Fruit fly (Drosophila melanogaster): ENCODE results near the gene trc.

The trc gene

DNA sequence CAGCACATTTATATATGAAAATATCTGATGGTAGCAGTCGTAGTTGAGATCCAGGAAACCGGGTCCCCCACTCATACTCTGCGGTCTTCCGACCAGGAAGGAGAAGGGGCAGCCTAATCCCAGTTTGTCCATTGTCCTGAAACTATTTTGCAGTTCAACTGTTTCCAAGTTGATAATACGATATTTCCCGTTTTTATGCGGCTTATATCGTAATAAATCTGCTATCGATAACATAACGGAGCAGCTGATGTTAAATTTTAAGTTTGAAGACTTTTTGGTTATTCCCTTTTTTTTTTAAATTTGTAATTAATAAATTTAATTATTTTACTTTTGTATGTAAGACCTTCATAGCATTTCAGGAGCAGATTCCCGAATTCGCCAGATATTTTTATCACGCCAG lies 33.0 kb downstream of the trc start, which contains the start of gene CG14102 (continued):
- TF ChIP-seq zen2 (GFP tag; IDR thresholded peaks at IDR 0.05; ENCODE audit: partially characterized antibody) (peak; percentile 41; the same call in 1 of the 3 replicates), Doc3 (GFP tag; IDR thresholded peaks at IDR 0.05; ENCODE audit: partially characterized antibody) (peak; percentile 62), CG2129 (GFP tag; IDR thresholded peaks at IDR 0.05; ENCODE audit: partially characterized antibody) (0 out of 2 replicates have a peak, but pooled peaks have one; percentile 29), cas (GFP tag; IDR thresholded peaks at IDR 0.05) (no peak), lmd (GFP tag; IDR thresholded peaks at IDR 0.05) (no peak), NFAT (GFP tag; IDR thresholded peaks at IDR 0.05) (no peak), Opbp (GFP tag; IDR thresholded peaks at IDR 0.05; ENCODE audit: partially characterized antibody) (peak; percentile 50; the same call in 1 of the 3 replicates), crp (GFP tag; optimal IDR thresholded peaks at IDR 0.05) (peak in 1 of 2 experiments; percentile 72), dati (GFP tag; IDR thresholded peaks at IDR 0.05) (no peak), mld (GFP tag; IDR thresholded peaks at IDR 0.05; ENCODE audit: partially characterized antibody) (0 out of 3 replicates have a peak, but pooled peaks have one; percentile 9), Dref (GFP tag; IDR thresholded peaks at IDR 0.05) (peak; percentile 56), Eip74EF (GFP tag; optimal IDR thresholded peaks at IDR 0.05) (no peak), D19A (tag; optimal IDR thresholded peaks at IDR 0.05) (no peak), MBD-R2 (GFP tag; IDR thresholded peaks at IDR 0.05) (peak; percentile 66), BEAF-32 (GFP tag; optimal IDR thresholded peaks at IDR 0.05) (peak; percentile 61)

DNA sequence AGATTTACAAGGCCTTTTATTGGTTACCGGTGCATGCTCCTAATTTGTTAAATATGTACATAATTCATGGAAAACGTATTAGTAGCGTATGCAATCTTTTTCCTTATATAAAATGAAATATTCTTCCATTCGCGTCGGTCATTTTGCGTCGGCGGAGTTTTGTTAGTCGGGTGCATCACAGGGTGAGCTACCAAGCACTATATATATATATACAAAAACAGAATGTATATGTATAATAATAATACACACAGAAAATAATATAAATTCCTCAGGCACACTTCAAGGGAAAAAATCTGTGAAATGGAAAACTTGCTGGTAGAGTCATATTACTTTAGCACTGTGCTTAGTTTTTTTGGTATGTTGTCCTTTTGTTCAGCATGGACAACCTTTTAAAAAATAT lies 35.1 kb downstream of the trc start, which contains the start of gene Ir76a:
TSS of gene Ir76a (plus strand) at position 301 of the 400 bp plus-strand sequence.
- TF ChIP-seq peb (GFP tag; IDR thresholded peaks at IDR 0.05): no peak
- no peak for TF ChIP-seq Usf (GFP tag; optimal IDR thresholded peaks at IDR 0.05)
- no peak for TF ChIP-seq CG13894 (tag; optimal IDR thresholded peaks at IDR 0.05)
- TF ChIP-seq Hmx (GFP tag; optimal IDR thresholded peaks at IDR 0.05): no peak
- no peak for TF ChIP-seq crol (GFP tag; IDR thresholded peaks at IDR 0.05)
- no peak for TF ChIP-seq CG3407 (GFP tag; optimal IDR thresholded peaks at IDR 0.05)
- no peak for TF ChIP-seq slou (GFP tag; optimal IDR thresholded peaks at IDR 0.05)
- TF ChIP-seq lab (GFP tag; optimal IDR thresholded peaks at IDR 0.05): no peak
- TF ChIP-seq dan (GFP tag; IDR thresholded peaks at IDR 0.05): no peak
- TF ChIP-seq CG8944 (GFP tag; optimal IDR thresholded peaks at IDR 0.05): no peak

DNA sequence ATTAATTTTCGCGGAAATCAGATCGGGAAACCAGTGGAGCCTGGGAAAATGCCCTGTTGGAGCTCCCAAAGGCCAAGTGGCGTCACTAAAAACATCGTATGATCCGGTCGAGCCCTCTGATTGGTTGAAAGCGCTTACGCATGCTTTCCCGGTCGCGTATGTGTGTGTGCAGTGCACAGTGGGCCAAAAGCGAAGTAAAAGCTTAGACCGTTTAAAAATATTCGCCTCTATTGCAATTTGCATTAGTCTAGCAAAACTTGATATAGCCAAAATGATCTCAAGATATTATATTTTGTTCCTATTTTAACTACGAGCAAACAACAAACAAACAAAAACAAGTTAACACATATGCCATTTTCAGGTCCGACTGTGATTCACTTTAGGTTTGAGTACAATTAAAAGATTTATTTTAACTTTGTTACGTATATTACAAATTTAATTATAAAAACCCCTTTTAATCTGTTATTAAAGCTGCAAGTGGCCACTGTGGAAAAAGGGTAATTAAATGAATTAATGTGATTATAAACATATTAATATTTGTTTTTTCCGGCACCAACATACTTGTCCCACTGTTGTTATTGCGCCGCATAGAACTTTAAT lies 39.8 kb downstream of the trc start:
- TF ChIP-seq gro (GFP tag; optimal IDR thresholded peaks at IDR 0.05): peak; percentile 39
- peak; percentile 73 for TF ChIP-seq her (GFP tag; optimal IDR thresholded peaks at IDR 0.05)
- peak; percentile 96 for TF ChIP-seq CG10543 (GFP tag; optimal IDR thresholded peaks at IDR 0.05)
- peak; percentile 56; the same call in 1 of the 2 replicates for TF ChIP-seq CG6689 (GFP tag; IDR thresholded peaks at IDR 0.05)
- peak; percentile 71 for TF ChIP-seq fu2 (GFP tag; optimal IDR thresholded peaks at IDR 0.05)
- peak; percentile 73 for TF ChIP-seq run (tag; optimal IDR thresholded peaks at IDR 0.05)
- peak; percentile 77 for TF ChIP-seq CG10267 (tag; optimal IDR thresholded peaks at IDR 0.05)
- peak; percentile 85 for TF ChIP-seq bcd (GFP tag; optimal IDR thresholded peaks at IDR 0.05)
- peak; percentile 83 for TF ChIP-seq CG32532 (GFP tag; IDR thresholded peaks at IDR 0.05)
- TF ChIP-seq Eip74EF (GFP tag; optimal IDR thresholded peaks at IDR 0.05): peak in 1 of 2 experiments; percentile 90
- TF ChIP-seq otp (GFP tag; IDR thresholded peaks at IDR 0.05): peak; percentile 56; the same call in 1 of the 3 replicates
- TF ChIP-seq eyg (GFP tag; optimal IDR thresholded peaks at IDR 0.05): peak; percentile 55
- TF ChIP-seq Scr (GFP tag; IDR thresholded peaks at IDR 0.05; ENCODE audit: partially characterized antibody): no peak; the same call in 1 of the 2 replicates
- no peak for TF ChIP-seq crp (GFP tag; optimal IDR thresholded peaks at IDR 0.05)
- peak; percentile 57 for TF ChIP-seq dm (GFP tag; optimal IDR thresholded peaks at IDR 0.05)
- peak; percentile 90 for TF ChIP-seq CG13296 (GFP tag; optimal IDR thresholded peaks at IDR 0.05)
- peak; percentile 83 for TF ChIP-seq CG1233 (GFP tag; optimal IDR thresholded peaks at IDR 0.05)
- peak; percentile 91 for TF ChIP-seq caup (GFP tag; optimal IDR thresholded peaks at IDR 0.05; ENCODE audit: severe bottlenecking)
- peak; percentile 64 for TF ChIP-seq vfl (GFP tag; optimal IDR thresholded peaks at IDR 0.05)
- no peak for TF ChIP-seq CG31365 (tag; optimal IDR thresholded peaks at IDR 0.05)
- TF ChIP-seq ssp (GFP tag; IDR thresholded peaks at IDR 0.05): peak; percentile 49
- peak; percentile 89 for TF ChIP-seq NFAT (GFP tag; IDR thresholded peaks at IDR 0.05)
- peak; percentile 94 for TF ChIP-seq CG9727 (GFP tag; optimal IDR thresholded peaks at IDR 0.05)
- TF ChIP-seq CG43689 (GFP tag; IDR thresholded peaks at IDR 0.05): no peak
